Fruit fly (Drosophila melanogaster): Measurements from ENCODE around the gene CG9328.

DNA sequence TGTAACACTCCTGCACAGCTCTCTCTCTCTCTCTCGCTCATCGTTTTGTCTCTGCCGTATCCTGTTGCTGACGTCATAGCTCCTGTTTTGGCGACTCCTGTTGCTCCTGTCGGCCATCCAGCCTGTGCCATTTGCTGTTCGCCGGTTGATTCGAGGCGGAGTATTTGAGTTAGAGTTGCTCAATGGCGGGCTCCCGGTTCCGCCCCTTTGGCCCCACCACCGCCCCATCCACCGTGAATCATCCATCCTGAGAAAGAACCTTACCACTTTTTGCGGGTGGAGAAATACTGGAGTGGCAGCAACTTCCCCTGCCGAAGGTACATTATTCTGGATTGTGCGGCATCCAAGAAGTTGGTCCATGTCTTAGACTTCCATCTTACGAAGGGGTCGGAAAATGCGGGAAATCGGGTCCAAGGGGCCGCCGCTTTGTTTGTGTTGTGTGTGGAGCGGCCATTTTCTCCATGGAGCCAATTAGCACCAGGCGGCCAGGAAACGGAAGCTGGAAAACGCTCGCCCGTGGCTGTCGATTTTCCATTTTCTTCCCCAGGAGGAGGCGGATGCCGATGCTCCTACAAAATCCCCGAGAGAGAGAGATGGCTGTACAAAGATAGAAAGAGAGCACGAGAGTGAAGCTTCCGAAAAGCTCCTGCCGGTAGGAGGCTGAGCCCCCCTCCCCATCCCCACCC lies 11.1 kb downstream of the CG9328 start:
- TF ChIP-seq CG4496 (GFP tag; IDR thresholded peaks at IDR 0.05) (no peak), fd96Ca (GFP tag; IDR thresholded peaks at IDR 0.05) (no peak), rn (GFP tag; IDR thresholded peaks at IDR 0.05) (no peak), CG14655 (GFP tag; optimal IDR thresholded peaks at IDR 0.05) (no peak)

All from whole organism, pupa.